Worm (Caenorhabditis elegans) whole organism, L2 larva: ENCODE results near the gene sec-15.

Experiments used
- ama-1 ChIP-seq: fragments of 150-350 bp; optimal IDR thresholded peaks from 2 replicates; lab custom pipeline; 2018; ENCODE audit warnings: inconsistent platforms
- ceh-16 ChIP-seq: fragments of 150-350 bp; optimal IDR thresholded peaks from 2 replicates; lab custom pipeline; 2014; ENCODE audit warnings: missing biosample characterization, missing genetic modification characterization
- lsy-2 ChIP-seq, 2 experiments: fragments of 150-350 bp in 1 of 2; sonication (generic microtip) in 1 of 2; optimal IDR thresholded peaks; 2 replicates each; lab custom pipeline; 2014 to 2017; ENCODE audit warnings: missing biosample characterization in 2 of 2, missing genetic modification characterization in 2 of 2
- mab-5 ChIP-seq: fragments of 150-350 bp; optimal IDR thresholded peaks from 2 replicates; lab custom pipeline; 2014; ENCODE audit warnings: missing biosample characterization, missing genetic modification characterization
- nhr-237 ChIP-seq: fragments of 150-350 bp; optimal IDR thresholded peaks from 2 replicates; lab custom pipeline; 2014; ENCODE audit warnings: missing biosample characterization, missing genetic modification characterization
- unc-62 ChIP-seq: fragments of 150-350 bp; optimal IDR thresholded peaks from 2 replicates; lab custom pipeline; 2014; ENCODE audit warnings: missing biosample characterization, missing genetic modification reagents, missing genetic modification characterization

ce11 chrX:8784234-8784633 lies 51.3 kb downstream of the sec-15 start, which contains the start of gene ZK721.3:
- TF ChIP-seq mab-5 (tag; lab: Kevin White, UChicago) (no peak), unc-62 (GFP tag; lab: Kevin White, UChicago) (no peak), nhr-237 (no peak), ceh-16 (no peak), ama-1 (lab: Kevin White, UChicago) (no peak), lsy-2 (tag; optimal IDR thresholded peaks at IDR 0.05; lab: Kevin White, UChicago) (no peak)
